Fruit fly (Drosophila melanogaster) whole organism, pupa: ENCODE results near the gene CheA84a.

Source experiments
- CG10348 ChIP-seq: fragments of 200-800 bp; sonication (Bioruptor generic); IDR thresholded peaks from 2 replicates; pipeline ENCODE4 v1.3.6; 2022; ENCODE audit warnings: missing biosample characterization, missing genetic modification characterization
- CG13204 ChIP-seq: fragments of 200-800 bp; sonication (Bioruptor generic); optimal IDR thresholded peaks from 2 replicates; lab custom pipeline; 2018; ENCODE audit warnings: missing biosample characterization, mild to moderate bottlenecking, missing genetic modification characterization, moderate library complexity
- CG14655 ChIP-seq: fragments of 200-800 bp; sonication (Bioruptor generic); optimal IDR thresholded peaks from 3 replicates; lab custom pipeline; 2017; ENCODE audit warnings: mild to moderate bottlenecking, missing biosample characterization, missing genetic modification reagents, missing genetic modification characterization
- CG32121 ChIP-seq: fragments of 200-800 bp; sonication (Bioruptor generic); IDR thresholded peaks from 2 replicates; pipeline ENCODE4 v1.3.6; 2022; ENCODE audit warnings: missing biosample characterization, missing genetic modification characterization
- CG34367 ChIP-seq: fragments of 200-800 bp; sonication (Bioruptor generic); optimal IDR thresholded peaks from 2 replicates; lab custom pipeline; 2018; ENCODE audit warnings: missing biosample characterization, mild to moderate bottlenecking, missing genetic modification characterization
- CG4496 ChIP-seq: fragments of 200-800 bp; sonication (Bioruptor generic); IDR thresholded peaks from 3 replicates; pipeline ENCODE4 v1.3.6; 2022; ENCODE audit warnings: missing biosample characterization, missing genetic modification characterization
- CG8159 ChIP-seq: fragments of 200-800 bp; sonication (Bioruptor generic); optimal IDR thresholded peaks from 3 replicates; lab custom pipeline; 2018; ENCODE audit warnings: missing biosample characterization, mild to moderate bottlenecking, missing genetic modification characterization, moderate library complexity
- CG8301 ChIP-seq: fragments of 200-800 bp; sonication (Bioruptor generic); optimal IDR thresholded peaks from 2 replicates; lab custom pipeline; 2018; ENCODE audit warnings: missing biosample characterization, mild to moderate bottlenecking, missing genetic modification characterization
- CG9948 ChIP-seq: fragments of 200-800 bp; sonication (Bioruptor generic); optimal IDR thresholded peaks from 2 replicates; lab custom pipeline; 2018; ENCODE audit warnings: missing biosample characterization, mild to moderate bottlenecking, missing genetic modification characterization, moderate library complexity
- EcR ChIP-seq: fragments of 200-800 bp; sonication (Bioruptor generic); optimal IDR thresholded peaks from 3 replicates; lab custom pipeline; 2019; ENCODE audit warnings: missing biosample characterization, missing genetic modification characterization, mild to moderate bottlenecking, moderate library complexity, missing genetic modification reagents
- Pif1A ChIP-seq: fragments of 200-800 bp; sonication (Bioruptor generic); optimal IDR thresholded peaks from 3 replicates; lab custom pipeline; 2016; ENCODE audit warnings: missing biosample characterization, missing genetic modification characterization
- Pif1B ChIP-seq: fragments of 200-800 bp; sonication (Bioruptor generic); optimal IDR thresholded peaks from 3 replicates; lab custom pipeline; 2016; ENCODE audit warnings: missing biosample characterization, missing genetic modification characterization
- Snoo ChIP-seq: fragments of 200-800 bp; sonication (Bioruptor generic); optimal IDR thresholded peaks from 3 replicates; lab custom pipeline; 2017; ENCODE audit warnings: missing biosample characterization, mild to moderate bottlenecking, missing genetic modification characterization, inconsistent platforms
- gl ChIP-seq: fragments of 200-800 bp; sonication (Bioruptor generic); optimal IDR thresholded peaks from 2 replicates; lab custom pipeline; 2018; ENCODE audit warnings: missing biosample characterization, mild to moderate bottlenecking, missing genetic modification characterization

- TF ChIP-seq CG10348 (GFP tag; lab: Robert Waterston, UW) (no peak), CG9948 (no peak), CG32121 (GFP tag; lab: Robert Waterston, UW) (no peak), Pif1B (GFP tag; lab: Kevin White, UChicago) (no peak), CG4496 (no peak), CG34367 (no peak), CG8159 (tag; lab: Kevin White, UChicago) (no peak), CG13204 (GFP tag; lab: Kevin White, UChicago) (no peak), Snoo (tag; lab: Kevin White, UChicago) (no peak), CG14655 (no peak), gl (tag; lab: Kevin White, UChicago) (no peak), EcR (GFP tag; lab: Kevin White, UChicago) (no peak), CG8301 (no peak), Pif1A (GFP tag; lab: Kevin White, UChicago) (no peak)
Measured at dm6 chr3R:8224726-8225460, 20.3 kb upstream of the CheA84a start.
